Worm (Caenorhabditis elegans) whole organism, young adult: ENCODE data around the gene aex-3.

ENCODE experiments used
- B0019.2 ChIP-seq: fragments of 200-800 bp; sonication (Bioruptor generic); conservative IDR thresholded peaks from 2 replicates; pipeline ENCODE4 v1.3.6; 2022; ENCODE audit warnings: missing genetic modification reagents, missing genetic modification characterization, missing compliant biosample characterization
- C17E4.6 ChIP-seq: fragments of 200-800 bp; sonication (Bioruptor generic); IDR thresholded peaks from 2 replicates; pipeline ENCODE4 v1.3.6; 2022; ENCODE audit warnings: missing genetic modification reagents, missing genetic modification characterization, missing compliant biosample characterization
- F10E7.11 ChIP-seq: sonication (generic microtip); optimal IDR thresholded peaks from 2 replicates; lab custom pipeline; 2017; ENCODE audit warnings: mild to moderate bottlenecking, missing genetic modification characterization, moderate library complexity, missing compliant biosample characterization
- F33H1.4 ChIP-seq: fragments of 200-800 bp; sonication (Bioruptor generic); IDR thresholded peaks from 2 replicates; pipeline ENCODE4 v1.3.6; 2022; ENCODE audit warnings: missing genetic modification reagents, missing genetic modification characterization, missing compliant biosample characterization
- F49E8.2 ChIP-seq: sonication (generic microtip); optimal IDR thresholded peaks from 3 replicates; lab custom pipeline; 2017; ENCODE audit warnings: missing genetic modification characterization, mild to moderate bottlenecking, missing compliant biosample characterization, antibody characterized with exemption, moderate library complexity; ENCODE audit not compliant: insufficient read depth
- K11D2.4 ChIP-seq: fragments of 200-800 bp; sonication (Bioruptor generic); IDR thresholded peaks from 2 replicates; pipeline ENCODE4 v1.3.6; 2022; ENCODE audit warnings: missing genetic modification reagents, missing genetic modification characterization, missing compliant biosample characterization
- K12H6.12 ChIP-seq: fragments of 200-800 bp; sonication (Bioruptor generic); optimal IDR thresholded peaks from 2 replicates; lab custom pipeline; 2018; ENCODE audit warnings: mild to moderate bottlenecking, missing genetic modification characterization, missing compliant biosample characterization
- T07F8.4 ChIP-seq: sonication (generic microtip); optimal IDR thresholded peaks from 2 replicates; lab custom pipeline; 2016; ENCODE audit warnings: mild to moderate bottlenecking, missing genetic modification characterization, moderate library complexity, missing compliant biosample characterization
- aptf-2 ChIP-seq: fragments of 200-800 bp; sonication (Bioruptor generic); conservative IDR thresholded peaks from 2 replicates; pipeline ENCODE4 v1.3.6; 2022; ENCODE audit warnings: missing genetic modification reagents, missing genetic modification characterization, missing compliant biosample characterization
- aptf-3 ChIP-seq: fragments of 200-800 bp; sonication (Bioruptor generic); IDR thresholded peaks from 2 replicates; pipeline ENCODE4 v1.3.6; 2022; ENCODE audit warnings: missing genetic modification characterization, missing compliant biosample characterization
- attf-6 ChIP-seq: fragments of 200-800 bp; sonication (Bioruptor generic); IDR thresholded peaks from 2 replicates; pipeline ENCODE4 v1.3.6; 2022; ENCODE audit warnings: missing genetic modification reagents, missing genetic modification characterization, missing compliant biosample characterization
- ccch-3 ChIP-seq: fragments of 200-800 bp; sonication (Bioruptor generic); optimal IDR thresholded peaks from 2 replicates; lab custom pipeline; 2018; ENCODE audit warnings: mild to moderate bottlenecking, missing genetic modification characterization, missing compliant biosample characterization
- ceh-91 ChIP-seq: fragments of 200-800 bp; sonication (Bioruptor generic); IDR thresholded peaks from 2 replicates; pipeline ENCODE4 v1.3.6; 2022; ENCODE audit warnings: missing genetic modification reagents, missing genetic modification characterization, missing compliant biosample characterization
- die-1 ChIP-seq: sonication (generic microtip); optimal IDR thresholded peaks from 2 replicates; lab custom pipeline; 2016; ENCODE audit warnings: missing genotype, mild to moderate bottlenecking, missing genetic modification characterization, missing compliant biosample characterization
- dox-1 ChIP-seq: fragments of 200-800 bp; sonication (Bioruptor generic); IDR thresholded peaks from 2 replicates; pipeline ENCODE4 v1.3.6; 2022; ENCODE audit warnings: missing genetic modification reagents, missing genetic modification characterization, missing compliant biosample characterization
- dpff-1 ChIP-seq: sonication (generic microtip); optimal IDR thresholded peaks from 2 replicates; lab custom pipeline; 2017; ENCODE audit warnings: mild to moderate bottlenecking, missing genetic modification characterization, missing compliant biosample characterization
- ekl-4 ChIP-seq: fragments of 200-800 bp; sonication (Bioruptor generic); IDR thresholded peaks from 2 replicates; pipeline ENCODE4 v1.3.6; 2022; ENCODE audit warnings: missing genetic modification reagents, missing genetic modification characterization, missing compliant biosample characterization
- him-1 ChIP-seq: sonication (generic microtip); optimal IDR thresholded peaks from 2 replicates; lab custom pipeline; 2016; ENCODE audit warnings: missing genotype, missing genetic modification reagents, missing genetic modification characterization, missing compliant biosample characterization
- hlh-26 ChIP-seq: fragments of 200-800 bp; sonication (Bioruptor generic); conservative IDR thresholded peaks from 2 replicates; pipeline ENCODE4 v1.3.6; 2022; ENCODE audit warnings: missing genetic modification reagents, missing genetic modification characterization, missing compliant biosample characterization
- lag-1 ChIP-seq: fragments of 200-800 bp; sonication (Bioruptor generic); IDR thresholded peaks from 2 replicates; pipeline ENCODE4 v1.3.6; 2022; ENCODE audit warnings: missing genetic modification reagents, missing genetic modification characterization, missing compliant biosample characterization
- let-526 ChIP-seq: fragments of 200-800 bp; sonication (Bioruptor generic); IDR thresholded peaks from 2 replicates; pipeline ENCODE4 v1.3.6; 2022; ENCODE audit warnings: missing genetic modification reagents, missing genetic modification characterization, missing compliant biosample characterization
- let-607 ChIP-seq, 2 experiments: fragments of 200-800 bp in 1 of 2; sonication (Bioruptor generic) in 1 of 2; sonication (generic microtip) in 1 of 2; optimal IDR thresholded peaks; 2 replicates each; lab custom pipeline; 2016 to 2018; ENCODE audit warnings: mild to moderate bottlenecking in 2 of 2, missing compliant biosample characterization in 2 of 2, missing genetic modification characterization in 2 of 2, moderate library complexity in 2 of 2, missing genotype in 1 of 2
- lir-1 ChIP-seq: fragments of 200-800 bp; sonication (Bioruptor generic); conservative IDR thresholded peaks from 2 replicates; pipeline ENCODE4 v1.3.6; 2022; ENCODE audit warnings: missing genetic modification reagents, missing genetic modification characterization, missing compliant biosample characterization
- lsy-27 ChIP-seq: sonication (generic microtip); optimal IDR thresholded peaks from 2 replicates; lab custom pipeline; 2017; ENCODE audit warnings: missing genetic modification characterization, mild to moderate bottlenecking, missing compliant biosample characterization, antibody characterized with exemption, missing genotype, borderline replicate concordance; ENCODE audit not compliant: insufficient read depth
- madf-10 ChIP-seq: sonication (generic microtip); optimal IDR thresholded peaks from 2 replicates; lab custom pipeline; 2016; ENCODE audit warnings: mild to moderate bottlenecking, missing genetic modification characterization, missing compliant biosample characterization
- nfyb-1 ChIP-seq: fragments of 200-800 bp; sonication (Bioruptor generic); IDR thresholded peaks from 2 replicates; pipeline ENCODE4 v1.3.6; 2022; ENCODE audit warnings: missing genetic modification reagents, missing genetic modification characterization, missing compliant biosample characterization
- nhr-90 ChIP-seq: sonication (generic microtip); optimal IDR thresholded peaks from 2 replicates; lab custom pipeline; 2016; ENCODE audit warnings: missing genotype, mild to moderate bottlenecking, missing genetic modification characterization, missing compliant biosample characterization
- pbrm-1 ChIP-seq: fragments of 200-800 bp; sonication (Bioruptor generic); IDR thresholded peaks from 2 replicates; pipeline ENCODE4 v1.3.6; 2022; ENCODE audit warnings: missing genetic modification reagents, missing genetic modification characterization, missing compliant biosample characterization
- rcor-1 ChIP-seq: fragments of 200-800 bp; sonication (Bioruptor generic); IDR thresholded peaks from 2 replicates; pipeline ENCODE4 v1.3.6; 2022; ENCODE audit warnings: missing genetic modification reagents, missing genetic modification characterization, missing compliant biosample characterization
- sea-2 ChIP-seq: fragments of 200-800 bp; sonication (Bioruptor generic); IDR thresholded peaks from 2 replicates; pipeline ENCODE4 v1.3.6; 2022; ENCODE audit warnings: missing genetic modification characterization, missing compliant biosample characterization
- snpc-1.1 ChIP-seq: sonication (generic microtip); optimal IDR thresholded peaks from 2 replicates; lab custom pipeline; 2017; ENCODE audit warnings: missing genetic modification characterization, mild to moderate bottlenecking, missing compliant biosample characterization, antibody characterized with exemption, moderate library complexity, missing genotype, missing genetic modification reagents; ENCODE audit not compliant: insufficient read depth
- snpc-3.4 ChIP-seq: sonication (generic microtip); optimal IDR thresholded peaks from 2 replicates; lab custom pipeline; 2017; ENCODE audit warnings: missing genetic modification characterization, mild to moderate bottlenecking, missing compliant biosample characterization, antibody characterized with exemption, moderate library complexity, missing genotype, missing genetic modification reagents
- tbx-9 ChIP-seq: sonication (generic microtip); optimal IDR thresholded peaks from 2 replicates; lab custom pipeline; 2016; ENCODE audit warnings: borderline replicate concordance, missing genetic modification characterization, inconsistent platforms, missing compliant biosample characterization
- unc-62 ChIP-seq: fragments of 150-350 bp; optimal IDR thresholded peaks from 2 replicates; lab custom pipeline; 2014; ENCODE audit warnings: missing biosample characterization, missing genetic modification reagents, missing genetic modification characterization
- zim-3 ChIP-seq: sonication (generic microtip); optimal IDR thresholded peaks from 2 replicates; lab custom pipeline; 2017; ENCODE audit warnings: mild to moderate bottlenecking, missing genetic modification characterization, moderate library complexity, missing compliant biosample characterization
- ztf-22 ChIP-seq: fragments of 200-800 bp; sonication (Bioruptor generic); optimal IDR thresholded peaks from 2 replicates; lab custom pipeline; 2018; ENCODE audit warnings: mild to moderate bottlenecking, missing genetic modification characterization, moderate library complexity, missing compliant biosample characterization

Gene aex-3

ce11 chrX:748319-748718 is 11.2 kb downstream of the aex-3 start:
- no peak for TF ChIP-seq snpc-1.1 (tag; lab: Kevin White, UChicago)
- no peak for TF ChIP-seq ceh-91 (GFP tag; lab: Robert Waterston, UW)
- no peak for TF ChIP-seq nfyb-1 (GFP tag; lab: Robert Waterston, UW)
- TF ChIP-seq F49E8.2 (tag; lab: Kevin White, UChicago): no peak
- TF ChIP-seq nhr-90: no peak
- TF ChIP-seq hlh-26: no peak
- TF ChIP-seq zim-3 (tag; lab: Kevin White, UChicago): no peak
- TF ChIP-seq snpc-3.4: no peak
- no peak for TF ChIP-seq aptf-2
- no peak for TF ChIP-seq tbx-9 (tag; lab: Kevin White, UChicago)
- no peak for TF ChIP-seq K12H6.12 (tag; lab: Kevin White, UChicago)
- TF ChIP-seq dox-1 (GFP tag; lab: Robert Waterston, UW): no peak
- TF ChIP-seq lsy-27 (tag; lab: Kevin White, UChicago): no peak
- no peak for TF ChIP-seq die-1 (tag; lab: Kevin White, UChicago)
- no peak for TF ChIP-seq aptf-3 (GFP tag; lab: Robert Waterston, UW)
- TF ChIP-seq ekl-4 (GFP tag; lab: Robert Waterston, UW): no peak
- TF ChIP-seq F33H1.4 (GFP tag; lab: Robert Waterston, UW): no peak

DNA sequence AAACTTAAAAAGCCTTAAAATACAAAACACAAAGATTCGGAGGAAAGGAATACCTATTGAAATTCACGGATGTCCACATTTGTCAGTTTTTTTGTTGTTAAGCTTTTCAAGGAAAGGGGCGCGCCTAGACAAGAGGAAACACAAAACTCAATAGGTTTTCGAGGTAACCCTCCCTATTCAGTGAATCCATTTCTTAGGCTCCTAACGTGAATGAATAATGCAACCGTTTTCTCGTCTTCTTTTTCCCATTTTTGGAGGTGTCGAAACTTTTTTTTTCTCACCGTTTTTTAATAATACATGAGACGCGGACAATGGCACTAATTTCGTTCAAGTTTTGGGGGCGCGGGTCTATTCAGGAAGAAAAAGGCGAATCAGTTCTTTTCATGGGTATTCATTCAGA is 22.5 kb downstream of the aex-3 start:
- TF ChIP-seq sea-2 (GFP tag; lab: Robert Waterston, UW): no peak
- TF ChIP-seq ztf-22 (GFP tag; lab: Kevin White, UChicago): no peak
- TF ChIP-seq let-607 (tag; optimal IDR thresholded peaks at IDR 0.05; lab: Kevin White, UChicago): no peak
- no peak for TF ChIP-seq let-526 (GFP tag; lab: Robert Waterston, UW)
- TF ChIP-seq, all 124 proteins: peak for 0

DNA sequence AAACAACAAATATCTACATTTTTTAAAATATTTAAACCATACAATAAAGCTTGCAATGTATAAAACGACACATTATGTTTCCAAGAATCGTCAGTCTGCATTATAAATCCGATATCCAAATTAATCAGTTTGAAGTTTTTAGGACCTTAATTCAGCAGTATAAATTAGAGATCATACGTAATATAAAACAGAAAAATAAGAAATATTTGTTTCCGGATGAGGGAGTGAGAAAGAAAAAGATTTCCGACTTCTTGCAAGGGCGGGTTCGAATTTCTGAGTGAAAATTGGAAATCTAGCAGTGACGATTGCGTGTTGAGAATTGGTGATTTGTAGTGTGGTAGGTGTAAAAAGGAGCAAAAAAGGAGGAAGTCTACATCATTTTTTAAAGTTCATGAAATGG is 24.0 kb downstream of the aex-3 start, which contains the start of gene npr-19:
TSS of gene npr-19 (minus strand) at position 101 of the 400 bp plus-strand sequence.
- TF ChIP-seq pbrm-1 (GFP tag; lab: Robert Waterston, UW): no peak
- no peak for TF ChIP-seq C17E4.6 (GFP tag; lab: Robert Waterston, UW)
- TF ChIP-seq ccch-3 (GFP tag; lab: Kevin White, UChicago): no peak
- no peak for TF ChIP-seq K11D2.4 (GFP tag; lab: Robert Waterston, UW)
- TF ChIP-seq madf-10 (tag; lab: Kevin White, UChicago): no peak
- TF ChIP-seq unc-62 (GFP tag; lab: Kevin White, UChicago): no peak
- TF ChIP-seq F10E7.11: no peak
- TF ChIP-seq attf-6 (GFP tag; lab: Robert Waterston, UW): no peak
- no peak for TF ChIP-seq T07F8.4 (tag; lab: Kevin White, UChicago)
- TF ChIP-seq B0019.2 (GFP tag; lab: Robert Waterston, UW): no peak
- TF ChIP-seq dpff-1 (tag; lab: Kevin White, UChicago): no peak

DNA sequence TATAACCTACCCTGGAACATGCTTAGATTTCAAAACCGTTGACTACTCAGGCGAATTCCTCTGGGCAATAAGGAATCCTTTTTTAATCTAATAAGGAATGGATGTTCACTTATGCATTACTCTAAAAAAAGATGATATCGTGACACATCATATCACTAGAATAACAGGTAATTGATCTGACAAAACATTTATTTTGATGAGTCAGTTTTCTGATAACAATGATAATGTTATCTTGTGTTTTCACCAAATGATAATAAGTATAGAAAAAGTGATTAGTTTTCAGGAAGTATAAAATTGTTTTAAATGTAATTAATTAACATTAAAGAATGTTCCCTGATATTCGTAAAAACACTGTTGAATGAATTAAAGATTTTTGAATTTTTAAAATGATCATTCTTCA is 30.5 kb downstream of the aex-3 start:
- TF ChIP-seq lag-1: no peak
- TF ChIP-seq lir-1 (GFP tag; lab: Robert Waterston, UW): no peak
- TF ChIP-seq let-607 (tag; optimal IDR thresholded peaks at IDR 0.05; lab: Kevin White, UChicago): no peak
- no peak for TF ChIP-seq rcor-1 (GFP tag; lab: Robert Waterston, UW)
- TF ChIP-seq him-1 (tag; lab: Kevin White, UChicago): no peak
- TF ChIP-seq, all 124 proteins: peak for 0
